Fruit fly (Drosophila melanogaster) whole organism, embryonic: ENCODE data around the gene Msh6.

Experiments used
- Awh ChIP-seq: fragments of 200-800 bp; sonication (Bioruptor generic); IDR thresholded peaks from 2 replicates; pipeline ENCODE4, ENCODE4 v1.3.6; 2022; ENCODE audit warnings: missing biosample characterization, missing genetic modification characterization
- C15 ChIP-seq: fragments of 200-800 bp; sonication (Bioruptor generic); IDR thresholded peaks from 3 replicates; pipeline ENCODE4 v1.3.6; 2022; ENCODE audit warnings: missing biosample characterization, missing genetic modification characterization
- CG10147 ChIP-seq: fragments of 200-800 bp; sonication (Bioruptor generic); optimal IDR thresholded peaks from 2 replicates; lab custom pipeline; 2019; ENCODE audit warnings: missing biosample characterization, mild to moderate bottlenecking, missing genetic modification characterization, moderate library complexity
- CG12071 ChIP-seq: fragments of 200-800 bp; sonication (Bioruptor generic); optimal IDR thresholded peaks from 3 replicates; lab custom pipeline; 2018; ENCODE audit warnings: missing biosample characterization, mild to moderate bottlenecking, missing genetic modification characterization
- CG12219 ChIP-seq: fragments of 200-800 bp; sonication (Bioruptor generic); optimal IDR thresholded peaks from 3 replicates; lab custom pipeline; 2018; ENCODE audit warnings: missing biosample characterization, mild to moderate bottlenecking, missing genetic modification characterization
- CG13775 ChIP-seq: fragments of 200-800 bp; sonication (Bioruptor generic); optimal IDR thresholded peaks from 3 replicates; lab custom pipeline; 2017; ENCODE audit warnings: missing biosample characterization, mild to moderate bottlenecking, missing genetic modification characterization
- CG13894 ChIP-seq: fragments of 200-800 bp; sonication (Bioruptor generic); optimal IDR thresholded peaks from 3 replicates; lab custom pipeline; 2018; ENCODE audit warnings: missing biosample characterization, mild to moderate bottlenecking, missing genetic modification characterization, moderate library complexity
- CG14441 ChIP-seq: fragments of 200-800 bp; sonication (Bioruptor generic); IDR thresholded peaks from 2 replicates; pipeline ENCODE4 v1.3.6; 2022; ENCODE audit warnings: missing biosample characterization, missing genetic modification characterization
- CG15011 ChIP-seq: fragments of 200-800 bp; sonication (Bioruptor generic); optimal IDR thresholded peaks from 3 replicates; lab custom pipeline; 2018; ENCODE audit warnings: missing biosample characterization, mild to moderate bottlenecking, missing genetic modification characterization
- CG17186 ChIP-seq: fragments of 200-800 bp; sonication (Bioruptor generic); optimal IDR thresholded peaks from 3 replicates; lab custom pipeline; 2017; ENCODE audit warnings: missing biosample characterization, missing genetic modification reagents, missing genetic modification characterization
- CG17361 ChIP-seq: fragments of 200-800 bp; sonication (Bioruptor generic); IDR thresholded peaks from 3 replicates; pipeline ENCODE4 v1.3.6; 2022; ENCODE audit warnings: missing biosample characterization, missing genetic modification characterization
- CG18619 ChIP-seq: fragments of 200-800 bp; sonication (Bioruptor generic); optimal IDR thresholded peaks from 3 replicates; lab custom pipeline; 2017; ENCODE audit warnings: missing biosample characterization, mild to moderate bottlenecking, missing genetic modification characterization
- CG2116 ChIP-seq: fragments of 200-800 bp; sonication (Bioruptor generic); optimal IDR thresholded peaks from 3 replicates; lab custom pipeline; 2018; ENCODE audit warnings: missing biosample characterization, mild to moderate bottlenecking, missing genetic modification characterization
- CG3726 ChIP-seq: fragments of 200-800 bp; sonication (Bioruptor generic); IDR thresholded peaks from 3 replicates; pipeline ENCODE4, ENCODE4 v1.3.6; 2022; ENCODE audit warnings: missing biosample characterization, missing genetic modification characterization
- CG6683 ChIP-seq: fragments of 200-800 bp; sonication (Bioruptor generic); optimal IDR thresholded peaks from 2 replicates; lab custom pipeline; 2017; ENCODE audit warnings: missing biosample characterization, mild to moderate bottlenecking, missing genetic modification characterization, missing genetic modification reagents
- CG6791 ChIP-seq: fragments of 200-800 bp; sonication (Bioruptor generic); IDR thresholded peaks from 3 replicates; pipeline ENCODE4 v1.3.6; 2022; ENCODE audit warnings: missing biosample characterization, missing genetic modification characterization; ENCODE audit not compliant: partially characterized antibody
- CG7357 ChIP-seq: fragments of 200-800 bp; sonication (Bioruptor generic); IDR thresholded peaks from 3 replicates; pipeline ENCODE4 v1.3.6; 2022; ENCODE audit warnings: missing biosample characterization, missing genetic modification characterization
- CG7372 ChIP-seq: fragments of 200-800 bp; sonication (Bioruptor generic); IDR thresholded peaks from 2 replicates; pipeline ENCODE4 v1.3.6; 2022; ENCODE audit warnings: missing biosample characterization, missing genetic modification characterization
- CG8388 ChIP-seq: fragments of 200-800 bp; sonication (Bioruptor generic); optimal IDR thresholded peaks from 2 replicates; lab custom pipeline; 2019; ENCODE audit warnings: missing biosample characterization, mild to moderate bottlenecking, missing genetic modification characterization, moderate library complexity
- Gug ChIP-seq: fragments of 200-800 bp; sonication (Bioruptor generic); IDR thresholded peaks from 4 replicates; pipeline ENCODE4 v1.3.6; 2022; ENCODE audit warnings: missing biosample characterization, missing genetic modification characterization
- H15 ChIP-seq: fragments of 200-800 bp; sonication (Bioruptor generic); IDR thresholded peaks from 3 replicates; pipeline ENCODE4 v1.3.6; 2022; ENCODE audit warnings: missing biosample characterization, missing genetic modification characterization
- HLH3B ChIP-seq: fragments of 200-800 bp; sonication (Bioruptor generic); IDR thresholded peaks from 2 replicates; pipeline ENCODE4 v1.3.6; 2022; ENCODE audit warnings: missing biosample characterization, missing genetic modification characterization
- MESR4 ChIP-seq: fragments of 200-800 bp; sonication (Bioruptor generic); optimal IDR thresholded peaks from 2 replicates; lab custom pipeline; 2018; ENCODE audit warnings: missing biosample characterization, mild to moderate bottlenecking, missing genetic modification characterization, moderate library complexity
- Med ChIP-seq: fragments of 200-800 bp; sonication (Bioruptor generic); peaks from one replicate; lab custom pipeline; 2016; ENCODE audit warnings: missing biosample characterization, missing genetic modification characterization, mild to moderate bottlenecking, inconsistent platforms, moderate library complexity
- Myb ChIP-seq: fragments of 200-800 bp; sonication (Bioruptor generic); optimal IDR thresholded peaks from 2 replicates; lab custom pipeline; 2016; ENCODE audit warnings: missing biosample characterization, missing genetic modification characterization
- Opbp ChIP-seq: fragments of 200-800 bp; sonication (Bioruptor generic); IDR thresholded peaks from 3 replicates; pipeline ENCODE4 v1.3.6; 2022; ENCODE audit warnings: missing biosample characterization, missing genetic modification characterization; ENCODE audit not compliant: partially characterized antibody
- Pdp1 ChIP-seq, 2 experiments: fragments of 200-800 bp; sonication (Bioruptor generic); optimal IDR thresholded peaks; 3 replicates each; lab custom pipeline; 2016; ENCODE audit warnings: missing biosample characterization in 2 of 2, missing genetic modification characterization in 2 of 2, mild to moderate bottlenecking in 1 of 2, moderate library complexity in 1 of 2
- Sin3A ChIP-seq: fragments of >200 bp; optimal IDR thresholded peaks from 2 replicates; lab custom pipeline; 2018
- TFAM ChIP-seq: fragments of 200-800 bp; sonication (Bioruptor generic); optimal IDR thresholded peaks from 2 replicates; lab custom pipeline; 2017; ENCODE audit warnings: missing biosample characterization, missing genetic modification characterization, inconsistent platforms
- Xbp1 ChIP-seq: fragments of 200-800 bp; sonication (Bioruptor generic); optimal IDR thresholded peaks from 3 replicates; lab custom pipeline; 2016; ENCODE audit warnings: missing biosample characterization, mild to moderate bottlenecking, missing genetic modification characterization
- bcd ChIP-seq: fragments of 200-800 bp; sonication (Bioruptor generic); optimal IDR thresholded peaks from 2 replicates; lab custom pipeline; 2017; ENCODE audit warnings: missing biosample characterization, mild to moderate bottlenecking, missing genetic modification characterization
- bowl ChIP-seq: fragments of 200-800 bp; sonication (Bioruptor generic); IDR thresholded peaks from 2 replicates; pipeline ENCODE4 v1.3.6; 2022; ENCODE audit warnings: missing biosample characterization, missing genetic modification characterization
- croc ChIP-seq: fragments of 200-800 bp; sonication (Bioruptor generic); conservative IDR thresholded peaks from 3 replicates; pipeline ENCODE4 v1.3.6; 2022; ENCODE audit warnings: missing biosample characterization, missing genetic modification characterization
- dan ChIP-seq: fragments of 200-800 bp; sonication (Bioruptor generic); IDR thresholded peaks from 2 replicates; pipeline ENCODE4 v1.3.6; 2022; ENCODE audit warnings: missing biosample characterization, missing genetic modification characterization
- dmrt11E ChIP-seq: fragments of 200-800 bp; sonication (Bioruptor generic); optimal IDR thresholded peaks from 3 replicates; lab custom pipeline; 2018; ENCODE audit warnings: missing biosample characterization, mild to moderate bottlenecking, missing genetic modification characterization, moderate library complexity
- esg ChIP-seq: fragments of 200-800 bp; sonication (Bioruptor generic); conservative IDR thresholded peaks from 2 replicates; pipeline ENCODE4 v1.3.6; 2022; ENCODE audit warnings: missing biosample characterization, missing genetic modification characterization
- fd102C ChIP-seq: fragments of 200-800 bp; sonication (Bioruptor generic); optimal IDR thresholded peaks from 2 replicates; lab custom pipeline; 2018; ENCODE audit warnings: missing biosample characterization, mild to moderate bottlenecking, missing genetic modification characterization, moderate library complexity
- fru ChIP-seq: fragments of >200 bp; optimal IDR thresholded peaks from 2 replicates; lab custom pipeline; 2017
- ind ChIP-seq: fragments of 200-800 bp; sonication (Bioruptor generic); optimal IDR thresholded peaks from 3 replicates; lab custom pipeline; 2016; ENCODE audit warnings: missing biosample characterization, missing genetic modification characterization
- jing ChIP-seq: fragments of 200-800 bp; sonication (Bioruptor generic); optimal IDR thresholded peaks from 2 replicates; lab custom pipeline; 2018; ENCODE audit warnings: missing biosample characterization, mild to moderate bottlenecking, missing genetic modification characterization
- ken ChIP-seq: fragments of 200-800 bp; sonication (Bioruptor generic); IDR thresholded peaks from 3 replicates; pipeline ENCODE4 v1.3.6; 2022; ENCODE audit warnings: missing biosample characterization, missing genetic modification characterization
- kni ChIP-seq: fragments of 200-800 bp; sonication (Bioruptor generic); optimal IDR thresholded peaks from 3 replicates; lab custom pipeline; 2017; ENCODE audit warnings: mild to moderate bottlenecking, missing biosample characterization, missing genetic modification reagents, missing genetic modification characterization
- lbe ChIP-seq: fragments of 200-800 bp; sonication (Bioruptor generic); optimal IDR thresholded peaks from 2 replicates; lab custom pipeline; 2016; ENCODE audit warnings: missing biosample characterization, mild to moderate bottlenecking, missing genetic modification characterization
- onecut ChIP-seq: fragments of 200-800 bp; sonication (Bioruptor generic); IDR thresholded peaks from 2 replicates; pipeline ENCODE4 v1.3.6; 2022; ENCODE audit warnings: missing biosample characterization, missing genetic modification characterization
- pnt ChIP-seq: fragments of 200-800 bp; sonication (Bioruptor generic); optimal IDR thresholded peaks from 3 replicates; lab custom pipeline; 2016; ENCODE audit warnings: missing biosample characterization, missing genetic modification characterization
- prd ChIP-seq, 3 experiments: fragments of >200 bp in 2 of 3; fragments of 200-800 bp in 1 of 3; sonication (Bioruptor generic) in 1 of 3; optimal IDR thresholded peaks in 2 of 3; IDR thresholded peaks in 1 of 3; 2 replicates in 2 of 3; 3 replicates in 1 of 3; pipeline versions ENCODE4 v1.3.6 to Lab custom; 2017 to 2022; ENCODE audit warnings: missing biosample characterization in 1 of 3, missing genetic modification characterization in 1 of 3
- sim ChIP-seq: fragments of 200-800 bp; sonication (Bioruptor generic); IDR thresholded peaks from 2 replicates; pipeline ENCODE4 v1.3.6; 2022; ENCODE audit warnings: missing biosample characterization, missing genetic modification characterization
- stc ChIP-seq: fragments of 200-800 bp; sonication (Bioruptor generic); IDR thresholded peaks from 2 replicates; pipeline ENCODE4 v1.3.6; 2022; ENCODE audit warnings: missing biosample characterization, missing genetic modification characterization
- z ChIP-seq: fragments of 200-800 bp; sonication (Bioruptor generic); IDR thresholded peaks from 3 replicates; pipeline ENCODE4 v1.3.6; 2022; ENCODE audit warnings: missing biosample characterization, missing genetic modification characterization

Gene Msh6

dm6 chr3L:15108524-15108923 lies 49.8 kb downstream of the Msh6 start:
- TF ChIP-seq HLH3B (no peak), z (GFP tag; lab: Robert Waterston, UW) (peak; percentile 37; the same call in 1 of the 3 replicates)

- TF ChIP-seq CG13775 (GFP tag; lab: Kevin White, UChicago) (peak; percentile 25), lbe (GFP tag; lab: Kevin White, UChicago) (peak; percentile 86), dan (GFP tag; lab: Robert Waterston, UW) (no peak), CG10147 (no peak), CG15011 (GFP tag; lab: Kevin White, UChicago) (no peak), CG12071 (GFP tag; lab: Kevin White, UChicago) (no peak), Gug (GFP tag; lab: Robert Waterston, UW) (peak; percentile 5; the same call in 1 of the 4 replicates), TFAM (GFP tag; lab: Kevin White, UChicago) (no peak), Xbp1 (GFP tag; lab: Kevin White, UChicago) (peak; percentile 45), CG3726 (GFP tag; lab: Robert Waterston, UW) (0 out of 3 replicates have a peak, but pooled peaks have one; percentile 39), MESR4 (GFP tag; lab: Kevin White, UChicago) (no peak), dmrt11E (peak; percentile 79), fd102C (GFP tag; lab: Kevin White, UChicago) (no peak), stc (GFP tag; lab: Robert Waterston, UW) (no peak), CG8388 (GFP tag; lab: Kevin White, UChicago) (peak; percentile 69), Opbp (GFP tag; lab: Robert Waterston, UW) (no peak), onecut (GFP tag; lab: Robert Waterston, UW) (peak; percentile 27; the same call in 1 of the 2 replicates), ind (GFP tag; lab: Kevin White, UChicago) (peak; percentile 19), bowl (GFP tag; lab: Robert Waterston, UW) (no peak), jing (GFP tag; lab: Kevin White, UChicago) (no peak), H15 (GFP tag; lab: Robert Waterston, UW) (no peak), Awh (GFP tag; lab: Robert Waterston, UW) (no peak), CG2116 (GFP tag; lab: Kevin White, UChicago) (no peak), pnt (GFP tag; lab: Kevin White, UChicago) (peak; percentile 8), CG14441 (GFP tag; lab: Robert Waterston, UW) (no peak), Med (GFP tag; lab: Kevin White, UChicago) (peak; percentile 15), croc (peak; percentile 30; the same call in 1 of the 3 replicates), CG12219 (GFP tag; lab: Kevin White, UChicago) (no peak), CG18619 (peak; percentile 20), Pdp1 (GFP tag; optimal IDR thresholded peaks at IDR 0.05; lab: Kevin White, UChicago) (peak in 1 of 2 experiments; percentile 41), sim (no peak), CG6791 (GFP tag; lab: Robert Waterston, UW) (no peak), C15 (GFP tag; lab: Robert Waterston, UW) (no peak), fru (lab: Kevin White, UChicago) (no peak), esg (GFP tag; lab: Robert Waterston, UW) (peak; percentile 43), ken (GFP tag; lab: Robert Waterston, UW) (no peak), kni (GFP tag; lab: Kevin White, UChicago) (peak; percentile 13), Myb (no peak), CG7372 (no peak), CG17186 (GFP tag; lab: Kevin White, UChicago) (no peak), CG7357 (no peak; the same call in 2 of the 3 replicates), CG17361 (GFP tag; lab: Robert Waterston, UW) (peak; percentile 89), bcd (GFP tag; lab: Kevin White, UChicago) (peak; percentile 57), prd (optimal IDR thresholded peaks at IDR 0.05; lab: Kevin White, UChicago) (no peak), prd (GFP tag; IDR thresholded peaks at IDR 0.05; lab: Robert Waterston, UW) (peak; percentile 58; the same call in 1 of the 3 replicates), CG13894 (tag; lab: Kevin White, UChicago) (no peak), Sin3A (lab: Kevin White, UChicago) (no peak), CG6683 (GFP tag; lab: Kevin White, UChicago) (peak; percentile 3)
Observed at dm6 chr3L:15107776-15108379, 50.5 kb downstream of the Msh6 start.
